Fruit fly (Drosophila melanogaster): ENCODE results near the gene CG42238.

The CG42238 gene

DNA sequence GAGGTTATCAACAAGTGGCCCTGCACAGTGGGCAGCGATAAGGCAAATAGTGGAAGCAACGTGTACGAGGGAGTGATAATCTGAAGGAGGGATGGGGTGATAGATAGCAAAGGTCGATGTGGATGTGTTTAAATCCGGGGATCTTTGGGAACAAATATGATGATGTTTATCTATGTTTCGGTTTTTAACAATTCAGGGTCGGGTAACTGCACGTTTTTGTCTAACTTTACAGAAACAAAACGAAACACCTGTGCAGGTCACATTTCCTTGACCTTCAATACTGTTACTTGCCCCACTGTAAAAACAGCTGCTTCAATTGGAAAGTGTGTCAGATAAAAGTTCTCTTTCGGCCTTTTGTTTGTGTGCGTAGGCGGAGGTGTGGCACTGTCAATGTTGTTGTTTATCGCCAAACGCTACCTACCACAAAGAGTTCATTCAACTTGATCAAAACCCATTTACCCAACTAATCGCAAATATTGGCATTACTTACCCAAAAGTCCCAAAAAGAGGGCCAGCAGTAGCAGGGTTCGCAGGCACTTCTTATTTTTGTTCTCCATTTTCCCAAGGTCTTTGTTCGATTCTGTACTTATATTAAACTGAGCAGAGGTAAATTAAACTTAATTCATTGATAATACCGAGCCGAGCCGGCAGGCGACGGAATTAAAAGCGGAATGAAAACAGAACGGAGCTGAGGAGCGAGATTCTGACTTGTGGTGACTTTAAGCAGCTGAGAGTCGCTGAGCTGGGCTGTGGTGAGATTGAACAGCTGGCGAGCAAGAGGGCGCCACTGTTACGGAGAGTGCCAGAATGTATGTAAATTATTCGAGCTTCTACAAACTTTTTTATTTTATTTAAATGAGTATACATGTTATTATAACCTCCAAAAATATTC lies 129.5 kb downstream of the CG42238 start, which contains the start of gene Mtp (continued):
- TF ChIP-seq CG17186 (GFP tag; optimal IDR thresholded peaks at IDR 0.05) (no peak), Six4 (GFP tag; optimal IDR thresholded peaks at IDR 0.05) (peak; percentile 59), D19B (GFP tag; optimal IDR thresholded peaks at IDR 0.05) (peak; percentile 30), lov (optimal IDR thresholded peaks at IDR 0.05) (no peak), lov (GFP tag; IDR thresholded peaks at IDR 0.05) (no peak), CG11695 (GFP tag; IDR thresholded peaks at IDR 0.05) (peak; percentile 68; the same call in 2 of the 3 replicates), ash1 (GFP tag; optimal IDR thresholded peaks at IDR 0.05) (no peak), bsh (GFP tag; optimal IDR thresholded peaks at IDR 0.05) (peak; percentile 65 to 82), twi (tag; optimal IDR thresholded peaks at IDR 0.05) (peak; percentile 69), CG6683 (GFP tag; optimal IDR thresholded peaks at IDR 0.05) (peak; percentile 19), tup (GFP tag; optimal IDR thresholded peaks at IDR 0.05) (peak; percentile 43), CG8089 (GFP tag; optimal IDR thresholded peaks at IDR 0.05) (peak; percentile 58), CG12299 (tag; optimal IDR thresholded peaks at IDR 0.05) (no peak), Fer2 (tag; optimal IDR thresholded peaks at IDR 0.05) (no peak), Nf-YB (GFP tag; optimal IDR thresholded peaks at IDR 0.05) (peak; percentile 59), CkIIα-i1 (GFP tag; IDR thresholded peaks at IDR 0.05) (no peak), Nf-YA (GFP tag; IDR thresholded peaks at IDR 0.05) (0 out of 2 replicates have a peak, but pooled peaks have one; percentile 27), bcd (GFP tag; optimal IDR thresholded peaks at IDR 0.05) (peak; percentile 76), CG3281 (GFP tag; optimal IDR thresholded peaks at IDR 0.05) (peak; percentile 53), Fer3 (tag; optimal IDR thresholded peaks at IDR 0.05) (peak; percentile 47), Blimp-1 (GFP tag; optimal IDR thresholded peaks at IDR 0.05) (peak; percentile 79), CG8388 (GFP tag; optimal IDR thresholded peaks at IDR 0.05) (peak; percentile 77), CG15514 (GFP tag; optimal IDR thresholded peaks at IDR 0.05) (peak; percentile 60), mld (GFP tag; IDR thresholded peaks at IDR 0.05; ENCODE audit: partially characterized antibody) (no peak), CG11398 (GFP tag; optimal IDR thresholded peaks at IDR 0.05) (peak; percentile 67), CG2875 (GFP tag; optimal IDR thresholded peaks at IDR 0.05) (peak; percentile 74), crc (GFP tag; optimal IDR thresholded peaks at IDR 0.05) (peak; percentile 41), ttk (GFP tag; IDR thresholded peaks at IDR 0.05) (peak; percentile 71; the same call in 1 of the 2 replicates), otp (GFP tag; IDR thresholded peaks at IDR 0.05) (peak; percentile 62; the same call in 2 of the 3 replicates), danr (GFP tag; IDR thresholded peaks at IDR 0.05) (peak; percentile 59; the same call in 1 of the 2 replicates), BtbVII (GFP tag; optimal IDR thresholded peaks at IDR 0.05) (peak; percentile 37), Sry-β (GFP tag; optimal IDR thresholded peaks at IDR 0.05) (peak; percentile 22), Dref (GFP tag; IDR thresholded peaks at IDR 0.05) (no peak), Oli (tag; optimal IDR thresholded peaks at IDR 0.05) (peak; percentile 78), stc (GFP tag; IDR thresholded peaks at IDR 0.05) (peak; percentile 62; the same call in 1 of the 2 replicates), ci (GFP tag; IDR thresholded peaks at IDR 0.05) (peak; percentile 76), cato (GFP tag; optimal IDR thresholded peaks at IDR 0.05; ENCODE audit: borderline replicate concordance) (no peak), D (optimal IDR thresholded peaks at IDR 0.05) (no peak), D (GFP tag; optimal IDR thresholded peaks at IDR 0.05) (peak; percentile 76), CG13624 (GFP tag; optimal IDR thresholded peaks at IDR 0.05) (peak; percentile 49), trem (tag; optimal IDR thresholded peaks at IDR 0.05) (peak; percentile 46), dan (GFP tag; IDR thresholded peaks at IDR 0.05) (no peak), row (GFP tag; IDR thresholded peaks at IDR 0.05) (peak; percentile 92), HLHmδ (GFP tag; optimal IDR thresholded peaks at IDR 0.05) (peak; percentile 50), Chrac-16 (GFP tag; optimal IDR thresholded peaks at IDR 0.05) (peak; percentile 69), z (GFP tag; IDR thresholded peaks at IDR 0.05) (no peak), chn (GFP tag; optimal IDR thresholded peaks at IDR 0.05) (peak; percentile 87), CG10321 (GFP tag; IDR thresholded peaks at IDR 0.05) (no peak), Deaf1 (tag; optimal IDR thresholded peaks at IDR 0.05) (no peak)
